Fruit fly (Drosophila melanogaster): ENCODE data around the gene CG10479.

CG10479 gene

dm6 chr3L:5976121-5976906, 507 bp upstream of the CG10479 start (continued):
- TF ChIP-seq CG7963 (GFP tag; IDR thresholded peaks at IDR 0.05; ENCODE audit: partially characterized antibody) (0 out of 3 replicates have a peak, but pooled peaks have one; percentile 12), BtbVII (GFP tag; optimal IDR thresholded peaks at IDR 0.05) (peak; percentile 83), sens (GFP tag) (peak; percentile 100), YL-1 (GFP tag; optimal IDR thresholded peaks at IDR 0.05) (peak; percentile 13), CG10565 (GFP tag; optimal IDR thresholded peaks at IDR 0.05) (peak; percentile 86), NFAT (GFP tag; IDR thresholded peaks at IDR 0.05) (peak; percentile 54), br (optimal IDR thresholded peaks at IDR 0.05) (no peak), dimm (GFP tag; IDR thresholded peaks at IDR 0.05) (peak; percentile 95), sug (tag; optimal IDR thresholded peaks at IDR 0.05) (peak; percentile 19), wek (GFP tag; optimal IDR thresholded peaks at IDR 0.05) (peak; percentile 41), CG7987 (GFP tag; optimal IDR thresholded peaks at IDR 0.05) (peak; percentile 73), Dip2 (GFP tag; IDR thresholded peaks at IDR 0.05) (0 out of 2 replicates have a peak, but pooled peaks have one; percentile 23), CG14667 (GFP tag; IDR thresholded peaks at IDR 0.05) (peak; percentile 96), CG1024 (GFP tag; IDR thresholded peaks at IDR 0.05) (peak; percentile 94), CG9727 (GFP tag; optimal IDR thresholded peaks at IDR 0.05) (peak; percentile 94), Antp (GFP tag; optimal IDR thresholded peaks at IDR 0.05) (peak; percentile 89), unc-4 (GFP tag; IDR thresholded peaks at IDR 0.05; ENCODE audit: partially characterized antibody) (peak; percentile 17; the same call in 1 of the 2 replicates), CG10543 (GFP tag; optimal IDR thresholded peaks at IDR 0.05) (peak; percentile 9), stc (GFP tag; IDR thresholded peaks at IDR 0.05) (peak; percentile 97), CG7357 (GFP tag; IDR thresholded peaks at IDR 0.05) (peak; percentile 92), Mes4 (GFP tag; optimal IDR thresholded peaks at IDR 0.05) (peak; percentile 90), yki (optimal IDR thresholded peaks at IDR 0.05) (peak; percentile 79), vfl (GFP tag; optimal IDR thresholded peaks at IDR 0.05) (peak; percentile 66), aop (GFP tag; IDR thresholded peaks at IDR 0.05) (peak; percentile 87), danr (GFP tag; IDR thresholded peaks at IDR 0.05) (peak; percentile 91), CG5953 (GFP tag; IDR thresholded peaks at IDR 0.05) (peak; percentile 93), prd (optimal IDR thresholded peaks at IDR 0.05) (no peak), prd (GFP tag; IDR thresholded peaks at IDR 0.05) (peak; percentile 98), Ptx1 (GFP tag; IDR thresholded peaks at IDR 0.05) (peak; percentile 98), tin (GFP tag; optimal IDR thresholded peaks at IDR 0.05) (peak; percentile 93), cad (GFP tag; optimal IDR thresholded peaks at IDR 0.05) (no peak), ems (GFP tag; optimal IDR thresholded peaks at IDR 0.05) (peak; percentile 94), CG3281 (GFP tag; optimal IDR thresholded peaks at IDR 0.05) (peak; percentile 73), CG31365 (tag; optimal IDR thresholded peaks at IDR 0.05) (peak; percentile 60), Fer2 (tag; optimal IDR thresholded peaks at IDR 0.05) (peak; percentile 38), Awh (GFP tag; IDR thresholded peaks at IDR 0.05) (peak; percentile 98), CG18619 (GFP tag; optimal IDR thresholded peaks at IDR 0.05) (peak; percentile 84), CG9797 (GFP tag; optimal IDR thresholded peaks at IDR 0.05) (peak; percentile 58), CG11398 (GFP tag; optimal IDR thresholded peaks at IDR 0.05) (peak; percentile 80), tgo (GFP tag; IDR thresholded peaks at IDR 0.05) (peak; percentile 98), CG11695 (GFP tag; IDR thresholded peaks at IDR 0.05) (peak; percentile 95), CG4707 (GFP tag; optimal IDR thresholded peaks at IDR 0.05) (peak; percentile 84), CG1529 (GFP tag; optimal IDR thresholded peaks at IDR 0.05) (peak; percentile 94), Drgx (GFP tag; IDR thresholded peaks at IDR 0.05) (peak; percentile 34; the same call in 1 of the 2 replicates), nau (GFP tag; optimal IDR thresholded peaks at IDR 0.05) (peak; percentile 92), CG4282 (GFP tag; optimal IDR thresholded peaks at IDR 0.05) (no peak), Tbp (GFP tag; optimal IDR thresholded peaks at IDR 0.05) (no peak), wdn (GFP tag; IDR thresholded peaks at IDR 0.05) (peak; percentile 80), CG2889 (GFP tag; IDR thresholded peaks at IDR 0.05) (peak; percentile 89), Dek (tag; optimal IDR thresholded peaks at IDR 0.05) (peak; percentile 87), HmgZ (tag; optimal IDR thresholded peaks at IDR 0.05) (peak; percentile 82)

Measured in whole organism, embryonic.